Fruit fly (Drosophila melanogaster): ENCODE data around the gene brk.

The brk gene

DNA sequence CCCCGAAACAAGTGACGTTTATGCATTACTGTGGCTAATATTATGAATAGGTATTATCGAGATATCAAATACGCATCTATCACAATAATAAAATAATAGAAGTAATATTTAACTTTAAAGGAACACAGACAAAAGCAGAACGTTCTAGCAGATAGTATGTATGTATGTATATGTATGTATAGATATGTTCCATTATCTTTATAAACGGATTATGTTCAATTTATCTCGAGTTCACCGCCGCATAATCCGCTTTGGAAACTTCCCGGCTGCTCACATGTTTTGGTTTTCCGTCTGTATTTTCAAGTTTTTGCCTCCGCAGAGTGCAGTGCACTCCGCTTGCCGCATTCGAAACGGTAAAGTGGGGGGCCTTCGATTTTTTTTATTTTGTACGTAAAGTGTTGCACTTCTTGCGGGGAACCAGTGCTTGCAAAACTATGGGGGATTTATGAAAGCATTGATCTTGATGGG is 27.8 kb downstream of the brk start:
- no peak for TF ChIP-seq noc (tag; optimal IDR thresholded peaks at IDR 0.05)

DNA sequence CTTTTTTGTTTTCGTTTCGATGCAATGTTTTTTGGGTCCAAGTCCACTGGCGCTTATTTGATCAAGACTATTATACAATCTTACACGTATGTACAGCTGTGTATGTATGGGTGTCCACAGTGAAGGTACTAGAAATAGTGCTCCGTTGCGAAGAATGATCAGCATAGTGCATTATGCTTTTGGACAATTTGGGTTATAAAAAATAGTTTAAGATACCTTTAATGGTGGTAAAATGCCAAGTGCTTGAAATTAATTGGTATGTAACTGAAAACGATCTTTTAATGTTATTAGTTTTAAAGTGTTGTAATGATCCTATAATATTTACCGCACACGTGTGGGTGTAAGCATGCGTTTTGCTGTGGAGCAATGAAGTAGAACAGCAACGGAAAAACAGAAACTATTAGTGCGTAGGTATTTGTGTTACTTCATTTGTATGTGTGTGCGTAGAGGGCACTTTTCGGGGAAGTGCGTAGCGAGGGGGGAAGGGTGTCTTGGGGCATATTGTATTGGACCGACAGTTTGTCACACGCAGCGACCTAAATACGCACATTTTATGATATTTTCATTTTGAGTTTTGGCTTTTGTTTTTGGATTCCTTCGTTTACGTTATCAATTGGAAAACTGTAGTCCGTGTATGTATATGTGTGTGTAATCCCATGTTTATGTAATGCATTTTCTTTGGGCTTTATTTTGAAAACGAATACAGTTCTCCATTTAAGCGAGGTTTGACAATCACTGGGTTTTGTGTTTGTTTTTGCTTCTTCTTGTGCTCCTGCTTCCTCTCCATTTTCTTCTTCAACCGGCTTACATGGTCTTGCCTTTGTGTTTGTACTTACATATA is 28.6 kb downstream of the brk start:
- TF ChIP-seq noc (tag; optimal IDR thresholded peaks at IDR 0.05), result no peak

DNA sequence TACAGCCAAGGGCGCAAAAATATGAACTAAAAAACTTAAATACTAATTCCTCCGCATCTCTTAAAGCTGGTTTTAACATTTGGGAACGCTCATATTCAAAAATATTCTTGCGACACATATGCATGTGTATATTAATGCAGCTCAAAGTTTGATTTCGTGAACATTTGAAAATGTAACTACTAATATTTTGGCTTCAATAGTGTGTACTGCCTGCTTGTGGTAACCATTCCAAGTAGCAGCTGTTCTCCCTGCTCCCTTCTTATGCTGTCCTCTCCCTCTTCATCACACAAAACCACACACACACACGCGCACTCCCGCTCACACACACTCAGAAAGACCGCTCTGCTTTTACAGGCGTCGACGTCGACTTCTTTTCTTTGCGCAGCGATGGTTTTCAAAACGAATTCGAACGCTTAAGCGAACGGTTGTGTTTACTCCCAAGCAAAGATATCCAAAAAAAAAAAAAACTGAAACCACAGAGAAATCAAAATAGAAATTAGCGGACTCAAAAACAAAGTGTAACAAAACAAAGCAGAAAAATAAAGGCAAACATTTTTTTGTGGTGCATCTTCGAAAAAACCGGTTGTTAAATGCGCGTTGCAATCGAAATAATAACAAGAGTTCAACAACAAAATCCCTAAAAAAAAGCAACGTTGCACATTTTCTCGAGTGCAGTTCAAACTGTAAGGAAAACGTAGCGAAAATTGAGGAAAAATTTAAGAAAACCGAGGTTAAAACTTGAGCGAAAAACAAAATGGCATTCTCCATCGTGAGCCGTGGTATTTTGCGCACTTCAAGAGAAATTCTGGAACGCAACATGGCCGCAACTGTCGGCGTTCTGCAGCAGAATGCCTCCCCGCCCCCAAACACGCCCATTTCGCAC is 29.5 kb downstream of the brk start, which contains the start of gene CBP:
Gene CBP (plus strand): TSS at position 391 of the 883 bp plus-strand sequence.
- peak; percentile 25 for TF ChIP-seq noc (tag; optimal IDR thresholded peaks at IDR 0.05)

- no peak for TF ChIP-seq noc (tag; optimal IDR thresholded peaks at IDR 0.05)
Measured at dm6 chrX:7337975-7338374, 30.2 kb downstream of the brk start.

dm6 chrX:7338538-7338937 is 30.8 kb downstream of the brk start:
- TF ChIP-seq noc (tag; optimal IDR thresholded peaks at IDR 0.05), result no peak

- TF ChIP-seq noc (tag; optimal IDR thresholded peaks at IDR 0.05), result no peak
Measured at dm6 chrX:7339610-7340326, 32.0 kb downstream of the brk start.

DNA sequence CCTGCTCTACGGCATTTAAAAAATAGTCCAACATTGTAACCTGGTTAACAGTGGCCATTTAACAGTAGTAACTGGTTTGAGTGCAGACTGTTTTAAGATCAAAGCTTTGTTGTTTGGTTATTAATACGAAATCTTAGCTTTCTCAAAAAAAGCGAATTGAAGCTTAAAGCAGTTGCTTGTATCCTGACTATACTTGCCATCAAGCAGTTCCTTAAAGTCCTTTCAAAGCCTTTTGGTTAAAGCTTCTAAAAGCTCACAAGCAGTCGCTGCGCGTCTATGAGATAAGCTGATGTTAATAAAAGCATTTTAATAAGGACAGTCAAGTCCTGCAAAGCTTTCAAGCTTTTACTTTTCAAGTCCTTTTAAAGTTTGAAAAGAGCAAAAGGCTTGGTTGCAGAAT is 32.9 kb downstream of the brk start:
- TF ChIP-seq noc (tag; optimal IDR thresholded peaks at IDR 0.05), result no peak

dm6 chrX:7342998-7343397 is 35.3 kb downstream of the brk start:
- TF ChIP-seq noc (tag; optimal IDR thresholded peaks at IDR 0.05), result no peak

DNA sequence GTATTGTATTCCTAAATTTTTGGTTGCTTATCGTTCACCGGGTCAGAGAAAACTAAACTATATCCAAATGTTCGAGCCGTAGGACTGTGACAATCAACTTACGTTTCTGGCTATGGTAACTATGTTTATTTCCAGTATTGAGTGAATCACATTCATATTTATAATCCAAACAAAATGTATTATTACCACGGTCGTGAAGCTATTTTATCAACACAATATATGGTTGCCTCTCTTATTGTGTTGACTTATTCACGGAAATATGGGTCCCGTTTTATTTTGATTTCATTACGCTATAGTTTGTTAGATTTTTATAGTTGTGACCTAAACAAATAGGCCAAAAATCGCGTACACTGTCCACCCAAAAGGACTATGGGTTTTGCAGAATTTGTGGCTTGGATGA is 39.7 kb downstream of the brk start, which contains the start of gene CG15034:
Gene CG15034 (minus strand): TSS at position 101 of the 400 bp plus-strand sequence.
- no peak for TF ChIP-seq noc (tag; optimal IDR thresholded peaks at IDR 0.05)

- TF ChIP-seq noc (tag; optimal IDR thresholded peaks at IDR 0.05), result no peak
Measured at dm6 chrX:7349963-7350362, 42.2 kb downstream of the brk start.

- no peak for TF ChIP-seq noc (tag; optimal IDR thresholded peaks at IDR 0.05)
Measured at dm6 chrX:7358496-7358895, 50.8 kb downstream of the brk start, which contains the start of gene CG1999. CG1999 (plus strand) TSS chrX:7358796.

All from whole organism, larva.